Fruit fly (Drosophila melanogaster): ENCODE results near the gene Pfdn6.
A peak's percentile ranks its signal among the peaks of the same experiment; 100 is the strongest.

Pfdn6 gene

dm6 chr3L:19896892-19897684 lies 26.4 kb upstream of the Pfdn6 start (continued):
- no peak for TF ChIP-seq vnd (GFP tag; IDR thresholded peaks at IDR 0.05; ENCODE audit: partially characterized antibody)
- TF ChIP-seq Hsf (GFP tag; optimal IDR thresholded peaks at IDR 0.05), result peak; percentile 15
- TF ChIP-seq Rx (GFP tag; IDR thresholded peaks at IDR 0.05), result no peak
- TF ChIP-seq CG8359 (GFP tag; optimal IDR thresholded peaks at IDR 0.05; ENCODE audit: borderline replicate concordance), result no peak
- no peak for TF ChIP-seq Mes4 (GFP tag; optimal IDR thresholded peaks at IDR 0.05)
- no peak for TF ChIP-seq CG10462 (GFP tag; optimal IDR thresholded peaks at IDR 0.05)
- no peak for TF ChIP-seq ranshi (GFP tag; IDR thresholded peaks at IDR 0.05)
- TF ChIP-seq CrebB (tag; optimal IDR thresholded peaks at IDR 0.05), result no peak
- peak; percentile 32 for TF ChIP-seq phol (tag; optimal IDR thresholded peaks at IDR 0.05)
- TF ChIP-seq danr (GFP tag; IDR thresholded peaks at IDR 0.05), result no peak
- TF ChIP-seq disco-r (GFP tag; optimal IDR thresholded peaks at IDR 0.05), result no peak
- TF ChIP-seq GATAe (GFP tag; conservative IDR thresholded peaks at IDR 0.05), result no peak
- peak; percentile 16 for TF ChIP-seq Ets97D (GFP tag; optimal IDR thresholded peaks at IDR 0.05)
- no peak for TF ChIP-seq CG33557 (GFP tag; optimal IDR thresholded peaks at IDR 0.05)
- TF ChIP-seq CG6683 (GFP tag; optimal IDR thresholded peaks at IDR 0.05), result no peak
- no peak for TF ChIP-seq CG11456 (GFP tag; IDR thresholded peaks at IDR 0.05)
- TF ChIP-seq CG3407 (GFP tag; optimal IDR thresholded peaks at IDR 0.05), result no peak
- no peak for TF ChIP-seq Lim3 (GFP tag; IDR thresholded peaks at IDR 0.05)
- 0 out of 2 replicates have a peak, but pooled peaks have one; percentile 12 for TF ChIP-seq vvl (GFP tag; IDR thresholded peaks at IDR 0.05)
- TF ChIP-seq sima (GFP tag; optimal IDR thresholded peaks at IDR 0.05), result no peak
- peak; percentile 20 to 57 for TF ChIP-seq bsh (GFP tag; optimal IDR thresholded peaks at IDR 0.05)
- TF ChIP-seq CG16813 (GFP tag; IDR thresholded peaks at IDR 0.05; ENCODE audit: partially characterized antibody), result no peak
- TF ChIP-seq Xbp1 (GFP tag; optimal IDR thresholded peaks at IDR 0.05), result peak; percentile 64
- TF ChIP-seq CG12942 (GFP tag; optimal IDR thresholded peaks at IDR 0.05), result no peak
- no peak for TF ChIP-seq Kr (GFP tag; optimal IDR thresholded peaks at IDR 0.05)
- no peak for TF ChIP-seq C15 (GFP tag; IDR thresholded peaks at IDR 0.05)
- no peak for TF ChIP-seq tll (GFP tag; optimal IDR thresholded peaks at IDR 0.05)
- no peak for TF ChIP-seq ken (GFP tag; IDR thresholded peaks at IDR 0.05)
- no peak for TF ChIP-seq run (tag; optimal IDR thresholded peaks at IDR 0.05)
- TF ChIP-seq CG8388 (GFP tag; optimal IDR thresholded peaks at IDR 0.05), result peak; percentile 10
- TF ChIP-seq Fer2 (tag; optimal IDR thresholded peaks at IDR 0.05), result no peak
- TF ChIP-seq Dll (GFP tag; IDR thresholded peaks at IDR 0.05; ENCODE audit: partially characterized antibody), result peak; percentile 37; the same call in 1 of the 4 replicates
- TF ChIP-seq bbx (GFP tag; IDR thresholded peaks at IDR 0.05; ENCODE audit: partially characterized antibody), result no peak
- peak; percentile 19 for TF ChIP-seq lbe (GFP tag; optimal IDR thresholded peaks at IDR 0.05)
- TF ChIP-seq zfh1 (GFP tag; IDR thresholded peaks at IDR 0.05), result 0 out of 3 replicates have a peak, but pooled peaks have one; percentile 6
- TF ChIP-seq gce (GFP tag; IDR thresholded peaks at IDR 0.05), result no peak
- no peak for TF ChIP-seq jing (GFP tag; optimal IDR thresholded peaks at IDR 0.05)
- TF ChIP-seq gt (GFP tag; IDR thresholded peaks at IDR 0.05), result no peak
- no peak for TF ChIP-seq salm (tag; optimal IDR thresholded peaks at IDR 0.05)
- no peak for TF ChIP-seq insv (GFP tag; optimal IDR thresholded peaks at IDR 0.05)
- no peak for TF ChIP-seq Max (GFP tag; optimal IDR thresholded peaks at IDR 0.05)
- TF ChIP-seq CG15696 (tag; optimal IDR thresholded peaks at IDR 0.05), result no peak
- no peak for TF ChIP-seq odd (GFP tag; optimal IDR thresholded peaks at IDR 0.05)
- TF ChIP-seq E2f2 (GFP tag; IDR thresholded peaks at IDR 0.05), result no peak; the same call in 1 of the 2 replicates
- no peak for TF ChIP-seq gcm (GFP tag; optimal IDR thresholded peaks at IDR 0.05)
- no peak for TF ChIP-seq otp (GFP tag; IDR thresholded peaks at IDR 0.05)
- no peak for TF ChIP-seq CG14050 (GFP tag; IDR thresholded peaks at IDR 0.05)
- TF ChIP-seq gro (GFP tag; optimal IDR thresholded peaks at IDR 0.05), result no peak
- no peak for TF ChIP-seq grn (GFP tag; optimal IDR thresholded peaks at IDR 0.05)

All from whole organism, embryonic.